Worm (Caenorhabditis elegans) whole organism, L2 larva: ENCODE measurements around the gene Y6E2A.10.
"Not testable (repeated sequence)": the region's sequence is repeated elsewhere in the genome, so short reads cannot be mapped to it uniquely, and the experiment has no call there.

Experiments
- ceh-82 ChIP-seq: fragments of 150-350 bp; optimal IDR thresholded peaks from 2 replicates; lab custom pipeline; 2014; ENCODE audit warnings: missing biosample characterization, missing genetic modification characterization
- crh-2 ChIP-seq: sonication (generic microtip); optimal IDR thresholded peaks from 2 replicates; lab custom pipeline; 2017; ENCODE audit warnings: missing biosample characterization, missing genetic modification characterization
- fos-1 ChIP-seq: fragments of 150-350 bp; optimal IDR thresholded peaks from 2 replicates; lab custom pipeline; 2014; ENCODE audit warnings: missing biosample characterization, missing genetic modification characterization
- lin-13 ChIP-seq: fragments of 150-350 bp; optimal IDR thresholded peaks from 2 replicates; lab custom pipeline; 2014; ENCODE audit warnings: missing biosample characterization, missing genetic modification reagents, missing genetic modification characterization
- lsy-2 ChIP-seq, 2 experiments: fragments of 150-350 bp in 1 of 2; sonication (generic microtip) in 1 of 2; optimal IDR thresholded peaks; 2 replicates each; lab custom pipeline; 2014 to 2017; ENCODE audit warnings: missing biosample characterization in 2 of 2, missing genetic modification characterization in 2 of 2
- snpc-4 ChIP-seq: fragments of 150-350 bp; optimal IDR thresholded peaks from 2 replicates; lab custom pipeline; 2014; ENCODE audit warnings: missing biosample characterization, missing genetic modification characterization
- unc-62 ChIP-seq: fragments of 150-350 bp; optimal IDR thresholded peaks from 2 replicates; lab custom pipeline; 2014; ENCODE audit warnings: missing biosample characterization, missing genetic modification reagents, missing genetic modification characterization

DNA sequence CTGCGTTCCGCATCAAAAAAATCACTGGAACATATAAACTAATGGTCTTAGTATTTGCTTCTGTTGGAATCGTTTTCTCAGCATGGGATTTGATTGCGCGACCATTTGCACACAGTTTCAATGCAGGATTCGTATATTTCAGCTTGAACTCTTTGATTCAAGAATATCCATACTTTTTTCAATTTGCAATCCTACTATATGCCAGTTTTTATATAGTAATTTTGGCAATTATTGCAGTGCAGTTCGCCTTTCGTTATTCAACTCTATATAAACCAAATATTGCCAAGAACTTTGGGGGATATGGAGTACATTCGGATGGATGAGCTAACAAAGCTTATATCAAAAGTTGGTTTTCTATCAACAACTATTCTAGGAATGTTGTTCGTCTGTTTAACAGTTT, 22.6 kb upstream of the Y6E2A.10 start, which contains the start of gene str-5:
- not testable (repeated sequence) for TF ChIP-seq unc-62; lin-13 (GFP tag; lab: Kevin White, UChicago); ceh-82; fos-1; crh-2; snpc-4 (tag; lab: Kevin White, UChicago); lsy-2 (tag; optimal IDR thresholded peaks at IDR 0.05; lab: Kevin White, UChicago)
